Fruit fly (Drosophila melanogaster) whole organism, adult: ENCODE measurements around the gene CG14818.

Experiments used
- CG5204 ChIP-seq: fragments of 200-800 bp; sonication (Bioruptor generic); optimal IDR thresholded peaks from 2 replicates; lab custom pipeline; 2016; ENCODE audit warnings: missing biosample characterization, missing genetic modification characterization
- CG7045 ChIP-seq: fragments of 200-800 bp; sonication (Bioruptor generic); optimal IDR thresholded peaks from 2 replicates; lab custom pipeline; 2017; ENCODE audit warnings: missing biosample characterization, mild to moderate bottlenecking, missing genetic modification characterization
- Crg-1 ChIP-seq: fragments of 200-800 bp; sonication (Bioruptor generic); optimal IDR thresholded peaks from 2 replicates; lab custom pipeline; 2016; ENCODE audit warnings: missing biosample characterization, missing genetic modification characterization
- Mnt ChIP-seq: fragments of 200-800 bp; sonication (Bioruptor generic); optimal IDR thresholded peaks from 2 replicates; lab custom pipeline; 2016; ENCODE audit warnings: missing biosample characterization, mild to moderate bottlenecking, missing genetic modification characterization
- cnc ChIP-seq, 2 experiments: fragments of >200 bp; optimal IDR thresholded peaks; 2 replicates each; lab custom pipeline; 2017
- kay ChIP-seq: fragments of 200-800 bp; sonication (Bioruptor generic); peaks from one replicate; lab custom pipeline; 2016; ENCODE audit warnings: missing biosample characterization, missing genetic modification characterization, borderline replicate concordance
- ovo ChIP-seq: fragments of 200-800 bp; sonication (Bioruptor generic); optimal IDR thresholded peaks from 2 replicates; lab custom pipeline; 2016; ENCODE audit warnings: missing biosample characterization, missing genetic modification characterization
- tj ChIP-seq: fragments of 200-800 bp; sonication (Bioruptor generic); optimal IDR thresholded peaks from 3 replicates; lab custom pipeline; 2017; ENCODE audit warnings: missing biosample characterization, mild to moderate bottlenecking, missing genetic modification characterization, moderate library complexity

- TF ChIP-seq CG7045 (GFP tag; lab: Kevin White, UChicago) (no peak), tj (GFP tag; lab: Kevin White, UChicago) (no peak), Mnt (GFP tag; lab: Kevin White, UChicago) (no peak), kay (GFP tag; lab: Kevin White, UChicago) (no peak), CG5204 (GFP tag; lab: Kevin White, UChicago) (no peak), ovo (GFP tag; lab: Kevin White, UChicago) (no peak), Crg-1 (no peak), cnc (optimal IDR thresholded peaks at IDR 0.05; lab: Kevin White, UChicago) (no peak)
Measured at dm6 chrX:1899445-1900085, 20.0 kb upstream of the CG14818 start.
